Fruit fly (Drosophila melanogaster) whole organism, embryonic: ENCODE data around the gene Kah.

Experiments used
- Bgb ChIP-seq: fragments of 200-800 bp; sonication (Bioruptor generic); IDR thresholded peaks from 2 replicates; pipeline ENCODE4 v1.3.6; 2022; ENCODE audit warnings: missing biosample characterization, missing genetic modification characterization; ENCODE audit not compliant: partially characterized antibody
- CG10979 ChIP-seq: fragments of 200-800 bp; sonication (Bioruptor generic); optimal IDR thresholded peaks from 2 replicates; lab custom pipeline; 2018; ENCODE audit warnings: missing biosample characterization, mild to moderate bottlenecking, missing genetic modification characterization, moderate library complexity
- CG11695 ChIP-seq: fragments of 200-800 bp; sonication (Bioruptor generic); IDR thresholded peaks from 3 replicates; pipeline ENCODE4 v1.3.6; 2022; ENCODE audit warnings: missing biosample characterization, missing genetic modification characterization
- CG12104 ChIP-seq: fragments of 200-800 bp; sonication (Bioruptor generic); optimal IDR thresholded peaks from 3 replicates; lab custom pipeline; 2016; ENCODE audit warnings: missing biosample characterization, missing genetic modification characterization
- CG12219 ChIP-seq: fragments of 200-800 bp; sonication (Bioruptor generic); optimal IDR thresholded peaks from 3 replicates; lab custom pipeline; 2018; ENCODE audit warnings: missing biosample characterization, mild to moderate bottlenecking, missing genetic modification characterization
- CG13624 ChIP-seq: fragments of 200-800 bp; sonication (Bioruptor generic); optimal IDR thresholded peaks from 2 replicates; lab custom pipeline; 2016; ENCODE audit warnings: missing biosample characterization, missing genetic modification characterization
- CG13775 ChIP-seq: fragments of 200-800 bp; sonication (Bioruptor generic); optimal IDR thresholded peaks from 3 replicates; lab custom pipeline; 2017; ENCODE audit warnings: missing biosample characterization, mild to moderate bottlenecking, missing genetic modification characterization
- CG14667 ChIP-seq: fragments of 200-800 bp; sonication (Bioruptor generic); IDR thresholded peaks from 2 replicates; pipeline ENCODE4 v1.3.6; 2022; ENCODE audit warnings: missing biosample characterization, missing genetic modification characterization
- CG15514 ChIP-seq: fragments of 200-800 bp; sonication (Bioruptor generic); optimal IDR thresholded peaks from 3 replicates; lab custom pipeline; 2017; ENCODE audit warnings: missing biosample characterization, missing genetic modification characterization, mild to moderate bottlenecking, moderate library complexity, missing genetic modification reagents
- CG1647 ChIP-seq: fragments of 200-800 bp; sonication (Bioruptor generic); optimal IDR thresholded peaks from 3 replicates; lab custom pipeline; 2016; ENCODE audit warnings: missing biosample characterization, missing genetic modification characterization
- CG17385 ChIP-seq: fragments of 200-800 bp; sonication (Bioruptor generic); optimal IDR thresholded peaks from 3 replicates; lab custom pipeline; 2018; ENCODE audit warnings: missing biosample characterization, mild to moderate bottlenecking, missing genetic modification characterization
- CG18011 ChIP-seq: fragments of 200-800 bp; sonication (Bioruptor generic); optimal IDR thresholded peaks from 2 replicates; lab custom pipeline; 2017; ENCODE audit warnings: missing biosample characterization, missing genetic modification characterization, mild to moderate bottlenecking, moderate library complexity, missing genotype
- CG2199 ChIP-seq: fragments of 200-800 bp; sonication (Bioruptor generic); IDR thresholded peaks from 3 replicates; pipeline ENCODE4 v1.3.6; 2022; ENCODE audit warnings: missing biosample characterization, missing genetic modification characterization
- CG2678 ChIP-seq: fragments of 200-800 bp; sonication (Bioruptor generic); optimal IDR thresholded peaks from 3 replicates; lab custom pipeline; 2019; ENCODE audit warnings: missing biosample characterization, mild to moderate bottlenecking, missing genetic modification characterization, moderate library complexity
- CG32532 ChIP-seq: fragments of 200-800 bp; sonication (Bioruptor generic); IDR thresholded peaks from 2 replicates; pipeline ENCODE4 v1.3.6; 2022; ENCODE audit warnings: missing biosample characterization, missing genetic modification characterization
- CG6683 ChIP-seq: fragments of 200-800 bp; sonication (Bioruptor generic); optimal IDR thresholded peaks from 2 replicates; lab custom pipeline; 2017; ENCODE audit warnings: missing biosample characterization, mild to moderate bottlenecking, missing genetic modification characterization, missing genetic modification reagents
- CG7786 ChIP-seq: fragments of 200-800 bp; sonication (Bioruptor generic); optimal IDR thresholded peaks from 2 replicates; lab custom pipeline; 2016; ENCODE audit warnings: missing biosample characterization, missing genetic modification characterization
- CG7839 ChIP-seq: fragments of 200-800 bp; sonication (Bioruptor generic); optimal IDR thresholded peaks from 3 replicates; lab custom pipeline; 2018; ENCODE audit warnings: missing biosample characterization, mild to moderate bottlenecking, missing genetic modification characterization, moderate library complexity
- CG9215 ChIP-seq: fragments of 200-800 bp; sonication (Bioruptor generic); IDR thresholded peaks from 2 replicates; pipeline ENCODE4 v1.3.6; 2022; ENCODE audit warnings: missing biosample characterization, missing genetic modification characterization
- CG9609 ChIP-seq: fragments of 200-800 bp; sonication (Bioruptor generic); optimal IDR thresholded peaks from 3 replicates; lab custom pipeline; 2016; ENCODE audit warnings: missing biosample characterization, missing genetic modification characterization
- CG9932 ChIP-seq: fragments of 200-800 bp; sonication (Bioruptor generic); IDR thresholded peaks from 2 replicates; pipeline ENCODE4 v1.3.6; 2022; ENCODE audit warnings: missing biosample characterization, missing genetic modification characterization
- D19B ChIP-seq: fragments of 200-800 bp; sonication (Bioruptor generic); optimal IDR thresholded peaks from 2 replicates; lab custom pipeline; 2017; ENCODE audit warnings: missing biosample characterization, mild to moderate bottlenecking, missing genetic modification characterization
- Drgx ChIP-seq: fragments of 200-800 bp; sonication (Bioruptor generic); IDR thresholded peaks from 2 replicates; pipeline ENCODE4 v1.3.6; 2022; ENCODE audit warnings: missing biosample characterization, missing genetic modification characterization
- Eip74EF ChIP-seq, 2 experiments: fragments of 200-800 bp in 1 of 2; fragments of >200 bp in 1 of 2; sonication (Bioruptor generic) in 1 of 2; optimal IDR thresholded peaks; 2 replicates each; lab custom pipeline; 2017 to 2019; ENCODE audit warnings: missing biosample characterization in 2 of 2, missing genetic modification characterization in 2 of 2, mild to moderate bottlenecking in 1 of 2, moderate library complexity in 1 of 2
- Fer2 ChIP-seq: fragments of 200-800 bp; sonication (Bioruptor generic); optimal IDR thresholded peaks from 2 replicates; lab custom pipeline; 2018; ENCODE audit warnings: missing biosample characterization, mild to moderate bottlenecking, missing genetic modification characterization, moderate library complexity
- HHEX ChIP-seq: fragments of 200-800 bp; sonication (Bioruptor generic); optimal IDR thresholded peaks from 3 replicates; lab custom pipeline; 2017; ENCODE audit warnings: missing biosample characterization, mild to moderate bottlenecking, missing genetic modification characterization, missing genetic modification reagents
- HLH54F ChIP-seq: fragments of 200-800 bp; sonication (Bioruptor generic); optimal IDR thresholded peaks from 3 replicates; lab custom pipeline; 2016; ENCODE audit warnings: missing biosample characterization, missing genetic modification characterization
- Hand ChIP-seq: fragments of 200-800 bp; sonication (Bioruptor generic); optimal IDR thresholded peaks from 2 replicates; lab custom pipeline; 2017; ENCODE audit warnings: mild to moderate bottlenecking, missing biosample characterization, missing genetic modification reagents, missing genetic modification characterization
- HmgD ChIP-seq: fragments of 200-800 bp; sonication (Bioruptor generic); optimal IDR thresholded peaks from 3 replicates; lab custom pipeline; 2016; ENCODE audit warnings: missing biosample characterization, missing genetic modification characterization
- Med ChIP-seq: fragments of 200-800 bp; sonication (Bioruptor generic); peaks from one replicate; lab custom pipeline; 2016; ENCODE audit warnings: missing biosample characterization, missing genetic modification characterization, mild to moderate bottlenecking, inconsistent platforms, moderate library complexity
- Meics ChIP-seq: fragments of 200-800 bp; sonication (Bioruptor generic); optimal IDR thresholded peaks from 2 replicates; lab custom pipeline; 2017; ENCODE audit warnings: missing biosample characterization, mild to moderate bottlenecking, missing genetic modification characterization
- NFAT ChIP-seq: fragments of 200-800 bp; sonication (Bioruptor generic); IDR thresholded peaks from 2 replicates; pipeline ENCODE4 v1.3.6; 2022; ENCODE audit warnings: missing biosample characterization, missing genetic modification characterization
- Sry-β ChIP-seq: fragments of 200-800 bp; sonication (Bioruptor generic); optimal IDR thresholded peaks from 2 replicates; lab custom pipeline; 2018; ENCODE audit warnings: missing biosample characterization, mild to moderate bottlenecking, missing genetic modification characterization, moderate library complexity
- Usf ChIP-seq: fragments of 200-800 bp; sonication (Bioruptor generic); optimal IDR thresholded peaks from 2 replicates; lab custom pipeline; 2017; ENCODE audit warnings: missing genotype, missing biosample characterization, missing genetic modification characterization
- bcd ChIP-seq: fragments of 200-800 bp; sonication (Bioruptor generic); optimal IDR thresholded peaks from 2 replicates; lab custom pipeline; 2017; ENCODE audit warnings: missing biosample characterization, mild to moderate bottlenecking, missing genetic modification characterization
- dmrt99B ChIP-seq: fragments of 200-800 bp; sonication (Bioruptor generic); optimal IDR thresholded peaks from 2 replicates; lab custom pipeline; 2018; ENCODE audit warnings: missing biosample characterization, mild to moderate bottlenecking, missing genetic modification characterization, moderate library complexity
- emc ChIP-seq: fragments of 200-800 bp; sonication (Bioruptor generic); optimal IDR thresholded peaks from 2 replicates; lab custom pipeline; 2016; ENCODE audit warnings: missing biosample characterization, missing genetic modification characterization
- fru ChIP-seq: fragments of >200 bp; optimal IDR thresholded peaks from 2 replicates; lab custom pipeline; 2017
- gfzf ChIP-seq: fragments of 200-800 bp; sonication (Bioruptor generic); optimal IDR thresholded peaks from 2 replicates; lab custom pipeline; 2016; ENCODE audit warnings: missing biosample characterization, mild to moderate bottlenecking, missing genetic modification characterization, moderate library complexity
- hkb ChIP-seq, 2 experiments: fragments of 200-800 bp in 1 of 2; fragments of >200 bp in 1 of 2; sonication (Bioruptor generic) in 1 of 2; IDR thresholded peaks in 1 of 2; optimal IDR thresholded peaks in 1 of 2; 2 replicates each; pipeline versions ENCODE4 v1.3.6 to Lab custom; 2017 to 2022; ENCODE audit warnings: missing biosample characterization in 1 of 2, missing genetic modification characterization in 1 of 2
- maf-S ChIP-seq: fragments of 200-800 bp; sonication (Bioruptor generic); optimal IDR thresholded peaks from 2 replicates; lab custom pipeline; 2016; ENCODE audit warnings: missing biosample characterization, missing genetic modification characterization
- nmo ChIP-seq: fragments of 200-800 bp; sonication (Bioruptor generic); optimal IDR thresholded peaks from 2 replicates; lab custom pipeline; 2018; ENCODE audit warnings: missing biosample characterization, mild to moderate bottlenecking, missing genetic modification characterization, moderate library complexity
- pfk ChIP-seq: fragments of 200-800 bp; sonication (Bioruptor generic); optimal IDR thresholded peaks from 2 replicates; lab custom pipeline; 2018; ENCODE audit warnings: missing biosample characterization, mild to moderate bottlenecking, missing genetic modification characterization, moderate library complexity
- phol ChIP-seq: fragments of 200-800 bp; sonication (Bioruptor generic); optimal IDR thresholded peaks from 3 replicates; lab custom pipeline; 2018; ENCODE audit warnings: missing biosample characterization, mild to moderate bottlenecking, missing genetic modification characterization, moderate library complexity
- psq ChIP-seq: fragments of 200-800 bp; sonication (Bioruptor generic); optimal IDR thresholded peaks from 2 replicates; lab custom pipeline; 2017; ENCODE audit warnings: missing biosample characterization, missing genetic modification characterization
- sim ChIP-seq: fragments of 200-800 bp; sonication (Bioruptor generic); IDR thresholded peaks from 2 replicates; pipeline ENCODE4 v1.3.6; 2022; ENCODE audit warnings: missing biosample characterization, missing genetic modification characterization
- tap ChIP-seq: fragments of 200-800 bp; optimal IDR thresholded peaks from 3 replicates; lab custom pipeline; 2019; ENCODE audit warnings: missing biosample characterization, mild to moderate bottlenecking, missing genetic modification characterization, moderate library complexity
- wor ChIP-seq: fragments of 200-800 bp; sonication (Bioruptor generic); IDR thresholded peaks from 2 replicates; pipeline ENCODE4 v1.3.6; 2022; ENCODE audit warnings: missing biosample characterization, missing genetic modification characterization
- zfh2 ChIP-seq: fragments of 200-800 bp; sonication (Bioruptor generic); optimal IDR thresholded peaks from 2 replicates; lab custom pipeline; 2016; ENCODE audit warnings: missing biosample characterization, missing genetic modification characterization

Kah gene

dm6 chr3L:545512-546161, 43.4 kb downstream of the Kah start (continued):
- TF ChIP-seq dmrt99B (peak; percentile 72), CG12104 (GFP tag; lab: Kevin White, UChicago) (peak; percentile 29), Drgx (GFP tag; lab: Robert Waterston, UW) (peak; percentile 72), NFAT (peak; percentile 46), gfzf (GFP tag; lab: Kevin White, UChicago) (no peak), D19B (GFP tag; lab: Kevin White, UChicago) (peak; percentile 98), CG9215 (GFP tag; lab: Robert Waterston, UW) (peak; percentile 62; the same call in 1 of the 2 replicates), HHEX (GFP tag; lab: Kevin White, UChicago) (peak; percentile 67), tap (peak; percentile 52), maf-S (peak; percentile 19), zfh2 (peak; percentile 71), CG6683 (GFP tag; lab: Kevin White, UChicago) (peak; percentile 49), pfk (GFP tag; lab: Kevin White, UChicago) (no peak), nmo (GFP tag; lab: Kevin White, UChicago) (peak; percentile 46), CG11695 (peak; percentile 46; the same call in 2 of the 3 replicates), wor (GFP tag; lab: Robert Waterston, UW) (peak; percentile 32; the same call in 1 of the 2 replicates), Med (GFP tag; lab: Kevin White, UChicago) (peak; percentile 94), CG9932 (GFP tag; lab: Robert Waterston, UW) (peak; percentile 84), CG15514 (peak; percentile 64), psq (GFP tag; lab: Kevin White, UChicago) (no peak), Fer2 (tag; lab: Kevin White, UChicago) (peak; percentile 36), Sry-β (GFP tag; lab: Kevin White, UChicago) (no peak), HmgD (GFP tag; lab: Kevin White, UChicago) (no peak), CG13775 (peak; percentile 27), CG32532 (GFP tag; lab: Robert Waterston, UW) (peak; percentile 79), fru (lab: Kevin White, UChicago) (no peak), CG13624 (GFP tag; lab: Kevin White, UChicago) (peak; percentile 75), Eip74EF (GFP tag; optimal IDR thresholded peaks at IDR 0.05; lab: Kevin White, UChicago) (no peak), CG1647 (peak; percentile 45), phol (tag; lab: Kevin White, UChicago) (peak; percentile 33), emc (GFP tag; lab: Kevin White, UChicago) (peak; percentile 10), CG12219 (GFP tag; lab: Kevin White, UChicago) (peak; percentile 53), CG7786 (peak; percentile 70), CG10979 (tag; lab: Kevin White, UChicago) (peak; percentile 25), CG7839 (tag; lab: Kevin White, UChicago) (peak; percentile 81), CG17385 (GFP tag; lab: Kevin White, UChicago) (peak; percentile 58), hkb (optimal IDR thresholded peaks at IDR 0.05; lab: Kevin White, UChicago) (no peak), hkb (GFP tag; IDR thresholded peaks at IDR 0.05; lab: Robert Waterston, UW) (peak; percentile 68), CG9609 (GFP tag; lab: Kevin White, UChicago) (peak; percentile 48), Usf (no peak), HLH54F (GFP tag; lab: Kevin White, UChicago) (peak; percentile 78), CG2199 (GFP tag; lab: Robert Waterston, UW) (no peak), Bgb (no peak), Meics (peak; percentile 84), sim (GFP tag; lab: Robert Waterston, UW) (0 out of 2 replicates have a peak, but pooled peaks have one; percentile 10), CG14667 (GFP tag; lab: Robert Waterston, UW) (peak; percentile 38; the same call in 1 of the 2 replicates), CG2678 (peak; percentile 83), CG18011 (GFP tag; lab: Kevin White, UChicago) (peak; percentile 26), Hand (peak; percentile 76), bcd (GFP tag; lab: Kevin White, UChicago) (peak; percentile 64)
